Worm (Caenorhabditis elegans) whole organism, young adult: ENCODE data around the gene gtap-2.

Source experiments
- C17E4.6 ChIP-seq: fragments of 200-800 bp; sonication (Bioruptor generic); IDR thresholded peaks from 2 replicates; pipeline ENCODE4 v1.3.6; 2022; ENCODE audit warnings: missing genetic modification reagents, missing genetic modification characterization, missing compliant biosample characterization
- D2030.7 ChIP-seq: fragments of 200-800 bp; sonication (Bioruptor generic); IDR thresholded peaks from 2 replicates; pipeline ENCODE4 v1.3.6; 2022; ENCODE audit warnings: missing genetic modification reagents, missing genetic modification characterization, missing compliant biosample characterization
- F57C9.4 ChIP-seq: sonication (generic microtip); optimal IDR thresholded peaks from 2 replicates; lab custom pipeline; 2017; ENCODE audit warnings: mild to moderate bottlenecking, missing genetic modification characterization, missing compliant biosample characterization
- Y53F4B.3 ChIP-seq: fragments of 200-800 bp; sonication (Bioruptor generic); IDR thresholded peaks from 2 replicates; pipeline ENCODE4 v1.3.6; 2022; ENCODE audit warnings: missing genetic modification reagents, missing genetic modification characterization, missing compliant biosample characterization
- Y53G8AR.9 ChIP-seq: fragments of 200-800 bp; sonication (Bioruptor generic); conservative IDR thresholded peaks from 2 replicates; pipeline ENCODE4 v1.3.6; 2022; ENCODE audit warnings: missing genetic modification reagents, missing genetic modification characterization, missing compliant biosample characterization
- athp-1 ChIP-seq: sonication (generic microtip); optimal IDR thresholded peaks from 2 replicates; lab custom pipeline; 2017; ENCODE audit warnings: mild to moderate bottlenecking, missing genetic modification characterization, missing compliant biosample characterization
- attf-3 ChIP-seq: fragments of 200-800 bp; sonication (Bioruptor generic); conservative IDR thresholded peaks from 2 replicates; pipeline ENCODE4 v1.3.6; 2022; ENCODE audit warnings: missing genetic modification reagents, missing genetic modification characterization, missing compliant biosample characterization
- bed-1 ChIP-seq: fragments of 200-800 bp; sonication (Bioruptor generic); IDR thresholded peaks from 2 replicates; pipeline ENCODE4 v1.3.6; 2022; ENCODE audit warnings: missing genetic modification reagents, missing genetic modification characterization, missing compliant biosample characterization
- bed-2 ChIP-seq: fragments of 200-800 bp; sonication (Bioruptor generic); IDR thresholded peaks from 2 replicates; pipeline ENCODE4 v1.3.6; 2022; ENCODE audit warnings: missing genetic modification reagents, missing genetic modification characterization, missing compliant biosample characterization
- cebp-2 ChIP-seq: fragments of 200-800 bp; sonication (Bioruptor generic); IDR thresholded peaks from 2 replicates; pipeline ENCODE4 v1.3.6; 2022; ENCODE audit warnings: missing genetic modification characterization, missing compliant biosample characterization
- ceh-100 ChIP-seq: fragments of 200-800 bp; sonication (Bioruptor generic); IDR thresholded peaks from 2 replicates; pipeline ENCODE4 v1.3.6; 2022; ENCODE audit warnings: missing genetic modification reagents, missing genetic modification characterization, missing compliant biosample characterization
- ceh-27 ChIP-seq: fragments of 200-800 bp; sonication (Bioruptor generic); optimal IDR thresholded peaks from 2 replicates; lab custom pipeline; 2018; ENCODE audit warnings: mild to moderate bottlenecking, missing genetic modification characterization, moderate library complexity, missing compliant biosample characterization
- chd-7 ChIP-seq: sonication (generic microtip); optimal IDR thresholded peaks from 2 replicates; lab custom pipeline; 2016; ENCODE audit warnings: mild to moderate bottlenecking, missing genetic modification characterization, moderate library complexity, missing compliant biosample characterization
- dox-1 ChIP-seq: fragments of 200-800 bp; sonication (Bioruptor generic); IDR thresholded peaks from 2 replicates; pipeline ENCODE4 v1.3.6; 2022; ENCODE audit warnings: missing genetic modification reagents, missing genetic modification characterization, missing compliant biosample characterization
- dpff-1 ChIP-seq: sonication (generic microtip); optimal IDR thresholded peaks from 2 replicates; lab custom pipeline; 2017; ENCODE audit warnings: mild to moderate bottlenecking, missing genetic modification characterization, missing compliant biosample characterization
- dpl-1 ChIP-seq: fragments of 150-350 bp; optimal IDR thresholded peaks from 2 replicates; lab custom pipeline; 2014; ENCODE audit warnings: missing biosample characterization, missing genetic modification reagents, missing genetic modification characterization
- efl-1 ChIP-seq: fragments of 150-350 bp; optimal IDR thresholded peaks from 2 replicates; lab custom pipeline; 2014; ENCODE audit warnings: missing biosample characterization, missing genetic modification reagents, missing genetic modification characterization
- egl-18 ChIP-seq: fragments of 200-800 bp; sonication (Bioruptor generic); IDR thresholded peaks from 2 replicates; pipeline ENCODE4 v1.3.6; 2022; ENCODE audit warnings: missing genetic modification reagents, missing genetic modification characterization, missing compliant biosample characterization
- egrh-3 ChIP-seq: fragments of 200-800 bp; sonication (Bioruptor generic); IDR thresholded peaks from 2 replicates; pipeline ENCODE4 v1.3.6; 2022; ENCODE audit warnings: missing genetic modification reagents, missing genetic modification characterization, missing compliant biosample characterization
- ekl-4 ChIP-seq: fragments of 200-800 bp; sonication (Bioruptor generic); IDR thresholded peaks from 2 replicates; pipeline ENCODE4 v1.3.6; 2022; ENCODE audit warnings: missing genetic modification reagents, missing genetic modification characterization, missing compliant biosample characterization
- him-1 ChIP-seq: sonication (generic microtip); optimal IDR thresholded peaks from 2 replicates; lab custom pipeline; 2016; ENCODE audit warnings: missing genotype, missing genetic modification reagents, missing genetic modification characterization, missing compliant biosample characterization
- hmg-1.2 ChIP-seq: fragments of 200-800 bp; sonication (Bioruptor generic); IDR thresholded peaks from 2 replicates; pipeline ENCODE4 v1.3.6; 2022; ENCODE audit warnings: missing genetic modification reagents, missing genetic modification characterization, missing compliant biosample characterization
- hmg-20 ChIP-seq: fragments of 200-800 bp; sonication (Bioruptor generic); IDR thresholded peaks from 2 replicates; pipeline ENCODE4 v1.3.6; 2022; ENCODE audit warnings: missing genetic modification reagents, missing genetic modification characterization, missing compliant biosample characterization
- let-607 ChIP-seq, 2 experiments: fragments of 200-800 bp in 1 of 2; sonication (Bioruptor generic) in 1 of 2; sonication (generic microtip) in 1 of 2; optimal IDR thresholded peaks; 2 replicates each; lab custom pipeline; 2016 to 2018; ENCODE audit warnings: mild to moderate bottlenecking in 2 of 2, missing compliant biosample characterization in 2 of 2, missing genetic modification characterization in 2 of 2, moderate library complexity in 2 of 2, missing genotype in 1 of 2
- lin-35 ChIP-seq, 3 experiments: fragments of 150-350 bp in 2 of 3; sonication (generic microtip) in 1 of 3; optimal IDR thresholded peaks; 2 replicates each; lab custom pipeline; 2014 to 2018; ENCODE audit warnings: missing biosample characterization in 3 of 3, missing genetic modification characterization in 3 of 3, missing genetic modification reagents in 3 of 3
- lin-54 ChIP-seq: fragments of 200-800 bp; sonication (Bioruptor generic); optimal IDR thresholded peaks from 2 replicates; lab custom pipeline; 2018; ENCODE audit warnings: mild to moderate bottlenecking, missing genetic modification characterization, missing compliant biosample characterization
- lir-1 ChIP-seq: fragments of 200-800 bp; sonication (Bioruptor generic); conservative IDR thresholded peaks from 2 replicates; pipeline ENCODE4 v1.3.6; 2022; ENCODE audit warnings: missing genetic modification reagents, missing genetic modification characterization, missing compliant biosample characterization
- nfyb-1 ChIP-seq: fragments of 200-800 bp; sonication (Bioruptor generic); IDR thresholded peaks from 2 replicates; pipeline ENCODE4 v1.3.6; 2022; ENCODE audit warnings: missing genetic modification reagents, missing genetic modification characterization, missing compliant biosample characterization
- nhr-179 ChIP-seq: sonication (generic microtip); optimal IDR thresholded peaks from 2 replicates; lab custom pipeline; 2016; ENCODE audit warnings: mild to moderate bottlenecking, missing genetic modification characterization, missing compliant biosample characterization
- nhr-80 ChIP-seq: sonication (generic microtip); optimal IDR thresholded peaks from 2 replicates; lab custom pipeline; 2016; ENCODE audit warnings: missing genetic modification characterization, missing compliant biosample characterization
- nhr-90 ChIP-seq: sonication (generic microtip); optimal IDR thresholded peaks from 2 replicates; lab custom pipeline; 2016; ENCODE audit warnings: missing genotype, mild to moderate bottlenecking, missing genetic modification characterization, missing compliant biosample characterization
- pha-4 ChIP-seq: fragments of 150-350 bp; sonication (generic microtip); optimal IDR thresholded peaks from 2 replicates; lab custom pipeline; 2014; ENCODE audit warnings: missing biosample characterization, missing genetic modification reagents, missing genetic modification characterization
- rec-8 ChIP-seq, 2 experiments: sonication (generic microtip); optimal IDR thresholded peaks; 2 replicates each; lab custom pipeline; 2016; ENCODE audit warnings: mild to moderate bottlenecking in 2 of 2, missing genetic modification characterization in 2 of 2, missing genetic modification reagents in 2 of 2, missing genotype in 2 of 2, missing biosample characterization in 1 of 2, missing compliant biosample characterization in 1 of 2, moderate library complexity in 1 of 2
- snpc-1.3 ChIP-seq: sonication (generic microtip); optimal IDR thresholded peaks from 2 replicates; lab custom pipeline; 2017; ENCODE audit warnings: missing genetic modification characterization, mild to moderate bottlenecking, missing compliant biosample characterization, antibody characterized with exemption, moderate library complexity, missing genotype, missing genetic modification reagents; ENCODE audit not compliant: insufficient read depth
- tbp1 ChIP-seq: fragments of 200-800 bp; sonication (Bioruptor generic); optimal IDR thresholded peaks from 2 replicates; lab custom pipeline; 2018; ENCODE audit warnings: mild to moderate bottlenecking, missing genetic modification characterization, missing compliant biosample characterization
- tbx-9 ChIP-seq: sonication (generic microtip); optimal IDR thresholded peaks from 2 replicates; lab custom pipeline; 2016; ENCODE audit warnings: borderline replicate concordance, missing genetic modification characterization, inconsistent platforms, missing compliant biosample characterization
- zim-3 ChIP-seq: sonication (generic microtip); optimal IDR thresholded peaks from 2 replicates; lab custom pipeline; 2017; ENCODE audit warnings: mild to moderate bottlenecking, missing genetic modification characterization, moderate library complexity, missing compliant biosample characterization
- ztf-26 ChIP-seq: sonication (generic microtip); optimal IDR thresholded peaks from 2 replicates; lab custom pipeline; 2017; ENCODE audit warnings: missing genetic modification characterization, missing compliant biosample characterization
- ztf-28 ChIP-seq: fragments of 200-800 bp; sonication (Bioruptor generic); IDR thresholded peaks from 2 replicates; pipeline ENCODE4 v1.3.6; 2022; ENCODE audit warnings: missing genetic modification reagents, missing genetic modification characterization, missing compliant biosample characterization
- ztf-3 ChIP-seq: fragments of 200-800 bp; sonication (Bioruptor generic); optimal IDR thresholded peaks from 2 replicates; lab custom pipeline; 2018; ENCODE audit warnings: mild to moderate bottlenecking, missing genetic modification characterization, missing compliant biosample characterization

Gene gtap-2

DNA sequence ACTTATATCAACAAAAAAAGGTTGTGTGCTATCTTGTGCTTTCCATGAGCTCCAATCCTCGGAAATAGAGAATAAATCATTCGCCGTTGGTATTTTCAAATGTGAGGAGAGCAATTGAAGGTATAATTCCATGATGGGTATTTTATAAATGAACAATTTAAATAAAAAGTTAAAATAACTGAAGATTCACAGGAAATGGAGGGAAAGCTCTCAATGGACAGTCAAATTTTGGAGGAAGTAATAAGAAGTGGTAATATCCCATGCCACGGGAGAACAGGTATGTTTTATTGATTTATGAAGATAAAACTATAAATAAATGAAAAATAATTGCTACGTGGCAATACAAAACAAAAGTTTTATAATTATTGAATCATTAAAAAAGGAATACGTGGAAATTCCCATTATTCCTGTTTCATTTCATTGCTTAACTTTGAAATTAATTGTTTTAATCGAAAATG is 25.2 kb upstream of the gtap-2 start (continued):
- TF ChIP-seq ztf-3 (GFP tag; lab: Kevin White, UChicago) (peak; percentile 57), nhr-90 (tag; lab: Kevin White, UChicago) (no peak), hmg-20 (no peak), ekl-4 (GFP tag; lab: Robert Waterston, UW) (peak; percentile 17; the same call in 1 of the 2 replicates), rec-8 (tag; optimal IDR thresholded peaks at IDR 0.05; lab: Kevin White, UChicago) (no peak), ztf-26 (tag; lab: Kevin White, UChicago) (no peak), ztf-28 (GFP tag; lab: Robert Waterston, UW) (no peak), nhr-80 (tag; lab: Kevin White, UChicago) (no peak), dox-1 (GFP tag; lab: Robert Waterston, UW) (no peak), chd-7 (tag; lab: Kevin White, UChicago) (no peak), bed-2 (no peak), tbx-9 (tag; lab: Kevin White, UChicago) (no peak), attf-3 (GFP tag; lab: Robert Waterston, UW) (no peak), pha-4 (tag; lab: Kevin White, UChicago) (no peak), lir-1 (no peak), dpl-1 (GFP tag; lab: Kevin White, UChicago) (no peak), hmg-1.2 (peak; percentile 22; the same call in 1 of the 2 replicates), ceh-100 (GFP tag; lab: Robert Waterston, UW) (no peak; the same call in 1 of the 2 replicates), zim-3 (tag; lab: Kevin White, UChicago) (no peak), lin-35 (GFP tag; optimal IDR thresholded peaks at IDR 0.05; lab: Kevin White, UChicago) (peak in 1 of 3 experiments; percentile 57), bed-1 (GFP tag; lab: Robert Waterston, UW) (0 out of 2 replicates have a peak, but pooled peaks have one; percentile 14), nfyb-1 (GFP tag; lab: Robert Waterston, UW) (no peak)

- TF ChIP-seq nhr-80 (tag; lab: Kevin White, UChicago) (peak; percentile 93), tbp1 (GFP tag; lab: Kevin White, UChicago) (no peak), let-607 (tag; optimal IDR thresholded peaks at IDR 0.05; lab: Kevin White, UChicago) (peak; percentile 97 to 98)
Observed at ce11 chrIII:9786776-9787175, 21.6 kb upstream of the gtap-2 start.

DNA sequence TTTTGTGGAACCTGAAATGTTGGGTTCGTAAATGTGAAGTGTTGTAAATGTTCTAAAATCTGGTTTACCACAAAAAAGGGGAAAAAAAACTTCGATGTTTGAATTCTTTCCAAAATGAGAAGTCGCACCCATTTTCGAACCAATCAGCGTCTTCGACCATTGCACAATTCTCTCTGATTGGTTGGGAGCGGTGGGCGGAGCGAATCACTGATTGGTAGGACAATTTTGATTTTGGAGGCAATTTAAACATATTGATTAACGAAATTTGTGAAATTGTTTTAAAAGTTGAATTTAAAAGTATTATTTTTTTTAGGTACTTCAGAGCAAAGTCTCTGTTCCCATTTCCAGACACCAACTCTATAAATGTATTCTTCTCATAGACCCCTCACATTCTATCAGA is 19.3 kb upstream of the gtap-2 start:
- TF ChIP-seq D2030.7 (GFP tag; lab: Robert Waterston, UW) (no peak), dpff-1 (tag; lab: Kevin White, UChicago) (no peak), cebp-2 (no peak), him-1 (tag; lab: Kevin White, UChicago) (no peak), ztf-28 (GFP tag; lab: Robert Waterston, UW) (no peak), C17E4.6 (GFP tag; lab: Robert Waterston, UW) (no peak), snpc-1.3 (tag; lab: Kevin White, UChicago) (no peak), nfyb-1 (GFP tag; lab: Robert Waterston, UW) (no peak), F57C9.4 (tag; lab: Kevin White, UChicago) (no peak), Y53G8AR.9 (GFP tag; lab: Robert Waterston, UW) (no peak), chd-7 (tag; lab: Kevin White, UChicago) (no peak), egrh-3 (GFP tag; lab: Robert Waterston, UW) (no peak)

ce11 chrIII:9789607-9790073 is 18.7 kb upstream of the gtap-2 start, which contains the start of gene R10E11.5:
Gene R10E11.5, minus strand, starts transcription at chrIII:9789657.
- TF ChIP-seq bed-2 = no peak
- no peak for TF ChIP-seq Y53F4B.3 (GFP tag; lab: Robert Waterston, UW)
- no peak for TF ChIP-seq egl-18 (GFP tag; lab: Robert Waterston, UW)
- TF ChIP-seq athp-1 (tag; lab: Kevin White, UChicago) = no peak
- no peak for TF ChIP-seq rec-8 (tag; optimal IDR thresholded peaks at IDR 0.05; lab: Kevin White, UChicago)
- TF ChIP-seq ceh-27 (GFP tag; lab: Kevin White, UChicago) = no peak
- TF ChIP-seq nhr-179 (tag; lab: Kevin White, UChicago) = no peak
- no peak for TF ChIP-seq lin-54 (GFP tag; lab: Kevin White, UChicago)
- TF ChIP-seq efl-1 (GFP tag; lab: Kevin White, UChicago) = no peak
